Worm (Caenorhabditis elegans) whole organism, early embryonic: ENCODE data around the gene F58E2.3.
"Not testable (repeated sequence)": the region's sequence is repeated elsewhere in the genome, so short reads cannot be mapped to it uniquely, and the experiment has no call there.

Experiments used
- B0310.2 ChIP-seq: sonication (generic microtip); optimal IDR thresholded peaks from 2 replicates; lab custom pipeline; 2016; ENCODE audit warnings: mild to moderate bottlenecking, missing genetic modification characterization, missing compliant biosample characterization
- F13C5.2 ChIP-seq: sonication (generic microtip); optimal IDR thresholded peaks from 2 replicates; lab custom pipeline; 2017; ENCODE audit warnings: mild to moderate bottlenecking, missing genetic modification characterization, inconsistent platforms, missing compliant biosample characterization
- aly-1 ChIP-seq: sonication (generic microtip); optimal IDR thresholded peaks from 2 replicates; lab custom pipeline; 2016; ENCODE audit warnings: missing genetic modification characterization, missing compliant biosample characterization
- ama-1 ChIP-seq: fragments of 150-350 bp; optimal IDR thresholded peaks from 2 replicates; lab custom pipeline; 2014
- ceh-13 ChIP-seq: fragments of 200-800 bp; sonication (Bioruptor generic); optimal IDR thresholded peaks from 2 replicates; lab custom pipeline; 2018; ENCODE audit warnings: mild to moderate bottlenecking, missing genetic modification characterization, missing compliant biosample characterization
- ceh-36 ChIP-seq: sonication (generic microtip); optimal IDR thresholded peaks from 2 replicates; lab custom pipeline; 2016; ENCODE audit warnings: missing genetic modification characterization, inconsistent platforms, missing compliant biosample characterization
- ets-7 ChIP-seq: sonication (generic microtip); optimal IDR thresholded peaks from 2 replicates; lab custom pipeline; 2016; ENCODE audit warnings: missing genotype, missing genetic modification characterization, missing compliant biosample characterization
- flt-1 ChIP-seq: fragments of 200-800 bp; sonication (Bioruptor generic); IDR thresholded peaks from 2 replicates; pipeline ENCODE4 v1.3.6; 2022; ENCODE audit warnings: missing genetic modification characterization, missing compliant biosample characterization
- hmbx-1 ChIP-seq: sonication (generic microtip); optimal IDR thresholded peaks from 2 replicates; lab custom pipeline; 2016; ENCODE audit warnings: mild to moderate bottlenecking, missing genetic modification characterization, missing compliant biosample characterization
- hmg-4 ChIP-seq: fragments of 200-800 bp; sonication (Bioruptor generic); optimal IDR thresholded peaks from 2 replicates; lab custom pipeline; 2018; ENCODE audit warnings: mild to moderate bottlenecking, missing genetic modification characterization, missing compliant biosample characterization
- hnd-1 ChIP-seq: sonication (generic microtip); optimal IDR thresholded peaks from 2 replicates; lab custom pipeline; 2016; ENCODE audit warnings: missing genetic modification characterization, missing compliant biosample characterization
- pes-1 ChIP-seq: fragments of 200-800 bp; sonication (Bioruptor generic); IDR thresholded peaks from 2 replicates; pipeline ENCODE4 v1.3.6; 2022; ENCODE audit warnings: missing genetic modification reagents, missing genetic modification characterization, missing compliant biosample characterization
- scrt-1 ChIP-seq: fragments of 200-800 bp; sonication (Bioruptor generic); IDR thresholded peaks from 2 replicates; pipeline ENCODE4 v1.3.6; 2022; ENCODE audit warnings: missing genetic modification characterization, missing compliant biosample characterization
- sea-1 ChIP-seq: fragments of 200-800 bp; sonication (Bioruptor generic); conservative IDR thresholded peaks from 2 replicates; pipeline ENCODE4 v1.3.6; 2022; ENCODE audit warnings: missing genetic modification characterization, missing compliant biosample characterization
- tbx-11 ChIP-seq: fragments of 200-800 bp; sonication (Bioruptor generic); IDR thresholded peaks from 2 replicates; pipeline ENCODE4 v1.3.6; 2022; ENCODE audit warnings: missing genetic modification characterization, missing compliant biosample characterization
- tbx-37 ChIP-seq: fragments of 200-800 bp; sonication (Bioruptor generic); conservative IDR thresholded peaks from 2 replicates; pipeline ENCODE4 v1.3.6; 2022; ENCODE audit warnings: missing genetic modification reagents, missing genetic modification characterization, missing compliant biosample characterization
- tra-4 ChIP-seq: sonication (generic microtip); optimal IDR thresholded peaks from 2 replicates; lab custom pipeline; 2017; ENCODE audit warnings: missing genetic modification characterization, missing compliant biosample characterization

F58E2.3 gene

ce11 chrIV:3467128-3467527, at the start of gene F58E2.3:
F58E2.3 (plus strand) TSS chrIV:3467428.
- no peak for TF ChIP-seq B0310.2 (tag; lab: Kevin White, UChicago)
- no peak for TF ChIP-seq aly-1 (tag; lab: Kevin White, UChicago)
- no peak for TF ChIP-seq hmbx-1 (tag; lab: Kevin White, UChicago)
- TF ChIP-seq sea-1 (GFP tag; lab: Robert Waterston, UW): no peak
- TF ChIP-seq tbx-37 (GFP tag; lab: Robert Waterston, UW): no peak
- no peak for TF ChIP-seq ama-1 (lab: Kevin White, UChicago)
- TF ChIP-seq scrt-1: no peak
- no peak for TF ChIP-seq ceh-13 (GFP tag; lab: Kevin White, UChicago)
- no peak for TF ChIP-seq hmg-4
- no peak for TF ChIP-seq hnd-1 (tag; lab: Kevin White, UChicago)
- no peak for TF ChIP-seq ceh-36 (tag; lab: Kevin White, UChicago)
- TF ChIP-seq flt-1 (GFP tag; lab: Robert Waterston, UW): no peak
- TF ChIP-seq tra-4 (tag; lab: Kevin White, UChicago): no peak
- no peak for TF ChIP-seq ets-7 (tag; lab: Kevin White, UChicago)
- no peak for TF ChIP-seq tbx-11 (GFP tag; lab: Robert Waterston, UW)
- no peak for TF ChIP-seq F13C5.2 (tag; lab: Kevin White, UChicago)
- TF ChIP-seq pes-1 (GFP tag; lab: Robert Waterston, UW): no peak

DNA sequence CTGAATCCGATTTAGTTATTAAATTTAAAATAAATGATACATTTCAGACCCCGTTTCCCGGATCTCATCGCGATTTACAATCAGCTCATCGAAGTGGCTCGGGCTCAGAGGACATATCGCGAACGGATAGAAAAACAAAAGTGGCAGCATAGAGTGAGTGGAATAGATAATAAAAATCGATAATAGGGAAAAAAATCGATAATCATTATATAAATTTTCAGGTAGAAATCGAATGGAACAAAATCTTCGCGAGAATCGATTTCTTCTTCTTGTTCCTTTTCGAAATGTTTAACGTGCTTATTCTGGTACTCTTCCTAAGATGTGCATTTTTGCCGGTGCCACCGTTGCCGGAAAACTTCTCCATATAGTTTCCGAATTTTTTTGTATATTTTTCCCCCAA, 48.5 kb upstream of the F58E2.3 start:
- TF ChIP-seq aly-1 (tag; lab: Kevin White, UChicago) (no peak), ama-1 (lab: Kevin White, UChicago) (no peak), ets-7 (tag; lab: Kevin White, UChicago) (no peak), pes-1 (GFP tag; lab: Robert Waterston, UW) (no peak), ceh-36 (tag; lab: Kevin White, UChicago) (no peak), F13C5.2 (tag; lab: Kevin White, UChicago) (no peak), hnd-1 (tag; lab: Kevin White, UChicago) (no peak), B0310.2 (tag; lab: Kevin White, UChicago) (no peak), sea-1 (GFP tag; lab: Robert Waterston, UW) (no peak), flt-1 (GFP tag; lab: Robert Waterston, UW) (no peak), tbx-37 (GFP tag; lab: Robert Waterston, UW) (no peak), hmbx-1 (tag; lab: Kevin White, UChicago) (no peak), scrt-1 (no peak), ceh-13 (GFP tag; lab: Kevin White, UChicago) (no peak), tbx-11 (GFP tag; lab: Robert Waterston, UW) (no peak), hmg-4 (no peak)

DNA sequence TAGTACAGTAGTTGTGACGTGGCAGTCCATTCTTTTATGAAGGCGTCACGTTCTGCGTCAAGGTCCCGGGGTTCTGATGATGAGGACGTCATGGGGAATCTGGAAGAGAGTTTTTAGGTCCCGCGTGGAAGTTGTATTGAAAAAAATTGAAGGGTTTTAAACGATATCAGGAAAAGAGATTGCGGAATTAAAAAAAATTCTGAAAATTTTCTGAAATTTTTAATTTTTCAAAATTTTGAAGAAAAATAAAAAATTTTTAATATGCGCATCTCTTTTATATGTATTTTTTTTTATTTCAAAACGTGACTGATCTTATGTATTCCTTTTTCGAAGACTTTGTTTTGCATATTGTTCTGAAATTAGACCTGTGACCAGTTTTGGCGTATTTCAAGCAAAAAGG, 44.7 kb upstream of the F58E2.3 start, which contains the start of gene C04C3.6:
Gene C04C3.6 (minus strand): TSS at position 101 of the 400 bp plus-strand sequence.
- no peak for TF ChIP-seq ceh-36 (tag; lab: Kevin White, UChicago)
- no peak for TF ChIP-seq hmbx-1 (tag; lab: Kevin White, UChicago)
- no peak for TF ChIP-seq ama-1 (lab: Kevin White, UChicago)
- no peak for TF ChIP-seq sea-1 (GFP tag; lab: Robert Waterston, UW)
- TF ChIP-seq ets-7 (tag; lab: Kevin White, UChicago): no peak
- no peak for TF ChIP-seq tbx-11 (GFP tag; lab: Robert Waterston, UW)

DNA sequence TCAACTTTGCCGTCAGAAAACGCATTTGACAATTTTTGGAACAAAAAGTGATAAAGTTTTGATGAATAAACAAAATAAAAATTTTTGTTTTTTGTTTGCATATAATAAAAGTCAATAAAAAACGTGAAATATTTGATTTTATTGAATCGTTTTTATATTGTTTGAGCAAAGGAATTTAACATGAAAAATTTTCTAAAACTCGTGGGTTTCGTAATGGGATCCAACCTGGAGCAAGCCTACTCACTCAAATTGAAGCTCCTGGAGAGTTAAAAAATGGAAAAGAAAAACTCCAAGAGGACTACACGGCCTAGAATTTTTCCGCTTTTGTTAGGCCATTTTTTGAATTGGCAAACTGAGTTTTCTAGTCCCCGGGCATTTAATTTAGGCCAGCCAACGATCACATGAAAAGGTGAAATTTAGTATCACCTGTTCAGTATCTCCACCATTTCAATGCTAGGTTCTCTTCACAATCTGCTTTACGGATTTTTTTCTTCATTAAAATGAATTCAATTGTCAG, 38.7 kb upstream of the F58E2.3 start, which contains the start of the genes C04C3.9 and srz-60:
Gene C04C3.9 (minus strand): TSS at position 101 of the 517 bp plus-strand sequence.
Gene srz-60 (plus strand): TSS at position 467 of the 517 bp plus-strand sequence.
- TF ChIP-seq hmbx-1 (tag; lab: Kevin White, UChicago): no peak
- no peak for TF ChIP-seq ceh-36 (tag; lab: Kevin White, UChicago)
- TF ChIP-seq tbx-37 (GFP tag; lab: Robert Waterston, UW): no peak
- no peak for TF ChIP-seq flt-1 (GFP tag; lab: Robert Waterston, UW)
- TF ChIP-seq B0310.2 (tag; lab: Kevin White, UChicago): no peak
- TF ChIP-seq ama-1 (lab: Kevin White, UChicago): no peak
- no peak for TF ChIP-seq scrt-1
- TF ChIP-seq ets-7 (tag; lab: Kevin White, UChicago): no peak
- no peak for TF ChIP-seq ceh-13 (GFP tag; lab: Kevin White, UChicago)
- no peak for TF ChIP-seq F13C5.2 (tag; lab: Kevin White, UChicago)
- no peak for TF ChIP-seq tra-4 (tag; lab: Kevin White, UChicago)
- TF ChIP-seq tbx-11 (GFP tag; lab: Robert Waterston, UW): no peak
- no peak for TF ChIP-seq hnd-1 (tag; lab: Kevin White, UChicago)
- TF ChIP-seq pes-1 (GFP tag; lab: Robert Waterston, UW): no peak

- not testable (repeated sequence) for TF ChIP-seq sea-1 (GFP tag; lab: Robert Waterston, UW); ceh-13 (GFP tag; lab: Kevin White, UChicago); tra-4 (tag; lab: Kevin White, UChicago)
Measured at ce11 chrIV:3433387-3433786, 33.8 kb upstream of the F58E2.3 start, which contains the start of gene C04C3.7. C04C3.7 (minus strand) TSS chrIV:3433487.

ce11 chrIV:3436021-3436420, 31.2 kb upstream of the F58E2.3 start, which contains the start of gene srz-32:
srz-32 (plus strand) TSS chrIV:3436321.
- TF ChIP-seq scrt-1: no peak
- TF ChIP-seq ama-1 (lab: Kevin White, UChicago): no peak
- no peak for TF ChIP-seq ceh-36 (tag; lab: Kevin White, UChicago)
- no peak for TF ChIP-seq ceh-13 (GFP tag; lab: Kevin White, UChicago)
- TF ChIP-seq B0310.2 (tag; lab: Kevin White, UChicago): no peak
- no peak for TF ChIP-seq hmbx-1 (tag; lab: Kevin White, UChicago)
- no peak for TF ChIP-seq aly-1 (tag; lab: Kevin White, UChicago)
- TF ChIP-seq tbx-37 (GFP tag; lab: Robert Waterston, UW): no peak
- no peak for TF ChIP-seq hmg-4
- TF ChIP-seq sea-1 (GFP tag; lab: Robert Waterston, UW): no peak
- no peak for TF ChIP-seq F13C5.2 (tag; lab: Kevin White, UChicago)

- TF ChIP-seq ets-7 (tag; lab: Kevin White, UChicago) (no peak), ceh-36 (tag; lab: Kevin White, UChicago) (no peak), B0310.2 (tag; lab: Kevin White, UChicago) (no peak), tbx-37 (GFP tag; lab: Robert Waterston, UW) (no peak), flt-1 (GFP tag; lab: Robert Waterston, UW) (no peak), tra-4 (tag; lab: Kevin White, UChicago) (no peak)
Measured at ce11 chrIV:3438022-3438421, 29.2 kb upstream of the F58E2.3 start, which contains the start of gene grd-13. grd-13 (plus strand) TSS chrIV:3438312.
